Fruit fly (Drosophila melanogaster): Measurements from ENCODE around the gene PGRP-LB.
A peak's percentile ranks its signal among the peaks of the same experiment; 100 is the strongest.

PGRP-LB gene

dm6 chr3R:11409667-11410137, 50.6 kb downstream of the PGRP-LB start, which contains the start of the genes mgr and Irbp (continued):
- TF ChIP-seq ara (GFP tag; IDR thresholded peaks at IDR 0.05), result peak; percentile 95
- TF ChIP-seq ci (GFP tag; IDR thresholded peaks at IDR 0.05), result peak; percentile 95
- peak; percentile 65 for TF ChIP-seq CG31388 (GFP tag; optimal IDR thresholded peaks at IDR 0.05)
- TF ChIP-seq br (optimal IDR thresholded peaks at IDR 0.05), result no peak
- peak; percentile 45 for TF ChIP-seq mam (GFP tag; optimal IDR thresholded peaks at IDR 0.05)
- TF ChIP-seq CG4424 (GFP tag; optimal IDR thresholded peaks at IDR 0.05), result peak; percentile 90
- TF ChIP-seq CG14441 (GFP tag; IDR thresholded peaks at IDR 0.05), result peak; percentile 94
- TF ChIP-seq CG8944 (GFP tag; optimal IDR thresholded peaks at IDR 0.05), result no peak
- peak; percentile 84 for TF ChIP-seq bowl (GFP tag; IDR thresholded peaks at IDR 0.05)
- peak; percentile 5 for TF ChIP-seq pnt (GFP tag; optimal IDR thresholded peaks at IDR 0.05)
- peak; percentile 8 for TF ChIP-seq fd64A (GFP tag; optimal IDR thresholded peaks at IDR 0.05)
- peak; percentile 97 for TF ChIP-seq gem (tag; optimal IDR thresholded peaks at IDR 0.05)
- no peak for TF ChIP-seq grn (GFP tag; optimal IDR thresholded peaks at IDR 0.05)
- peak; percentile 82 for TF ChIP-seq CG2116 (GFP tag; optimal IDR thresholded peaks at IDR 0.05)
- TF ChIP-seq trh (GFP tag; optimal IDR thresholded peaks at IDR 0.05), result peak; percentile 73
- no peak for TF ChIP-seq NC2α (GFP tag; optimal IDR thresholded peaks at IDR 0.05)
- no peak for TF ChIP-seq pfk (GFP tag; optimal IDR thresholded peaks at IDR 0.05)
- TF ChIP-seq phol (tag; optimal IDR thresholded peaks at IDR 0.05), result peak; percentile 93
- TF ChIP-seq h (optimal IDR thresholded peaks at IDR 0.05), result no peak
- peak; percentile 71 for TF ChIP-seq CG7928 (GFP tag; optimal IDR thresholded peaks at IDR 0.05)
- peak; percentile 87 for TF ChIP-seq croc (GFP tag; conservative IDR thresholded peaks at IDR 0.05)
- peak; percentile 85 for TF ChIP-seq CG18764 (GFP tag; optimal IDR thresholded peaks at IDR 0.05)
- TF ChIP-seq CTCF (GFP tag; optimal IDR thresholded peaks at IDR 0.05), result peak; percentile 23
- TF ChIP-seq CG6254 (GFP tag; optimal IDR thresholded peaks at IDR 0.05), result peak; percentile 83
- TF ChIP-seq CG10654 (GFP tag; optimal IDR thresholded peaks at IDR 0.05), result peak; percentile 79
- TF ChIP-seq CG31224 (GFP tag; IDR thresholded peaks at IDR 0.05), result peak; percentile 85
- TF ChIP-seq scrt (GFP tag; optimal IDR thresholded peaks at IDR 0.05), result peak; percentile 73
- TF ChIP-seq CG4730 (GFP tag; IDR thresholded peaks at IDR 0.05), result peak; percentile 90
- TF ChIP-seq sug (tag; optimal IDR thresholded peaks at IDR 0.05), result no peak
- TF ChIP-seq trem (tag; optimal IDR thresholded peaks at IDR 0.05), result peak; percentile 95
- peak; percentile 83 for TF ChIP-seq CG11560 (tag; IDR thresholded peaks at IDR 0.05)
- no peak for TF ChIP-seq CG1792 (GFP tag; optimal IDR thresholded peaks at IDR 0.05)
- peak; percentile 90 for TF ChIP-seq fd3F (GFP tag; optimal IDR thresholded peaks at IDR 0.05)
- TF ChIP-seq sna (GFP tag; IDR thresholded peaks at IDR 0.05; ENCODE audit: partially characterized antibody), result peak; percentile 88
- peak; percentile 86 for TF ChIP-seq ken (GFP tag; IDR thresholded peaks at IDR 0.05)
- peak; percentile 79 for TF ChIP-seq Ravus (GFP tag; IDR thresholded peaks at IDR 0.05)
- peak; percentile 89 for TF ChIP-seq gsb (GFP tag; IDR thresholded peaks at IDR 0.05)
- TF ChIP-seq lilli (GFP tag; optimal IDR thresholded peaks at IDR 0.05), result peak; percentile 86
- TF ChIP-seq BtbVII (GFP tag; optimal IDR thresholded peaks at IDR 0.05), result peak; percentile 82
- TF ChIP-seq unpg (GFP tag; optimal IDR thresholded peaks at IDR 0.05), result peak; percentile 96
- peak; percentile 91 for TF ChIP-seq Oaz (GFP tag; IDR thresholded peaks at IDR 0.05)
- no peak for TF ChIP-seq tio (GFP tag; optimal IDR thresholded peaks at IDR 0.05)
- TF ChIP-seq CG3407 (GFP tag; optimal IDR thresholded peaks at IDR 0.05), result peak; percentile 83
- no peak for TF ChIP-seq CG13894 (tag; optimal IDR thresholded peaks at IDR 0.05)
- TF ChIP-seq run (tag; optimal IDR thresholded peaks at IDR 0.05), result peak; percentile 78
- peak; percentile 85 for TF ChIP-seq CG6175 (GFP tag; IDR thresholded peaks at IDR 0.05)
- TF ChIP-seq Rx (GFP tag; IDR thresholded peaks at IDR 0.05), result peak; percentile 79
- TF ChIP-seq CG6272 (GFP tag; IDR thresholded peaks at IDR 0.05), result peak; percentile 95
- no peak for TF ChIP-seq maf-S (GFP tag; optimal IDR thresholded peaks at IDR 0.05)
- peak; percentile 34 for TF ChIP-seq CG17912 (GFP tag; optimal IDR thresholded peaks at IDR 0.05)
- TF ChIP-seq corto (GFP tag; optimal IDR thresholded peaks at IDR 0.05), result no peak
- no peak for TF ChIP-seq CG1603 (tag; optimal IDR thresholded peaks at IDR 0.05)
- TF ChIP-seq Nf-YB (GFP tag; optimal IDR thresholded peaks at IDR 0.05), result peak; percentile 73
